Worm (Caenorhabditis elegans) whole organism, mixed stage, embryonic: ENCODE data around the gene cat-4.

Source experiments
- elt-1 ChIP-seq: sonication (generic microtip); optimal IDR thresholded peaks from 2 replicates; lab custom pipeline; 2017; ENCODE audit warnings: missing genetic modification characterization, mild to moderate bottlenecking, missing compliant biosample characterization, antibody characterized with exemption, moderate library complexity, borderline replicate concordance; ENCODE audit not compliant: insufficient read depth
- mab-5 ChIP-seq: fragments of 150-350 bp; optimal IDR thresholded peaks from 2 replicates; lab custom pipeline; 2014; ENCODE audit warnings: missing biosample characterization, missing genetic modification characterization
- mep-1 ChIP-seq: fragments of 150-350 bp; optimal IDR thresholded peaks from 2 replicates; lab custom pipeline; 2017; ENCODE audit warnings: missing biosample characterization, missing genetic modification reagents, missing genetic modification characterization, inconsistent platforms
- nhr-2 ChIP-seq: fragments of 150-350 bp; optimal IDR thresholded peaks from 2 replicates; lab custom pipeline; 2014; ENCODE audit warnings: missing biosample characterization, missing genetic modification characterization
- unc-39 ChIP-seq: fragments of 150-350 bp; optimal IDR thresholded peaks from 2 replicates; lab custom pipeline; 2014; ENCODE audit warnings: missing biosample characterization, missing genetic modification characterization

ce11 chrV:10592479-10592878 lies 27.8 kb downstream of the cat-4 start, which contains the start of gene T21C9.9:
- TF ChIP-seq unc-39 = no peak
- TF ChIP-seq mep-1 = no peak
- TF ChIP-seq mab-5 = no peak
- TF ChIP-seq elt-1 (tag; lab: Kevin White, UChicago) = no peak
- no peak for TF ChIP-seq nhr-2 (tag; lab: Kevin White, UChicago)
